Fruit fly (Drosophila melanogaster): Measurements from ENCODE around the gene ATPsynO.

dm6 chr3R:15290642-15291118 is 25.3 kb downstream of the ATPsynO start, which contains the start of gene CG45218:
- TF ChIP-seq pan (optimal IDR thresholded peaks at IDR 0.05) (no peak), psq (optimal IDR thresholded peaks at IDR 0.05) (no peak), usp (GFP tag; optimal IDR thresholded peaks at IDR 0.05) (no peak)
